Worm (Caenorhabditis elegans) whole organism, L4 larva: Measurements from ENCODE around the gene H01M10.2.

Experiments
- aha-1 ChIP-seq: fragments of 150-350 bp; peaks from one replicate; lab custom pipeline; 2014; ENCODE audit warnings: missing biosample characterization, missing genetic modification characterization
- arid-1 ChIP-seq: fragments of 200-800 bp; sonication (Bioruptor generic); conservative IDR thresholded peaks from 2 replicates; pipeline ENCODE4 v1.3.6; 2022; ENCODE audit warnings: missing genetic modification reagents, missing genetic modification characterization, missing compliant biosample characterization
- fkh-10 ChIP-seq: fragments of 150-350 bp; optimal IDR thresholded peaks from 2 replicates; lab custom pipeline; 2014; ENCODE audit warnings: missing biosample characterization, missing genetic modification reagents, missing genetic modification characterization
- hlh-11 ChIP-seq: fragments of 200-800 bp; sonication (Bioruptor generic); optimal IDR thresholded peaks from 2 replicates; lab custom pipeline; 2018; ENCODE audit warnings: mild to moderate bottlenecking, missing genetic modification characterization, missing compliant biosample characterization
- lin-15B ChIP-seq: fragments of 150-350 bp; sonication (generic microtip); optimal IDR thresholded peaks from 3 replicates; lab custom pipeline; 2014; ENCODE audit warnings: missing biosample characterization, missing genetic modification characterization
- mxl-2 ChIP-seq: fragments of 200-800 bp; sonication (Bioruptor generic); conservative IDR thresholded peaks from 2 replicates; pipeline ENCODE4 v1.3.6; 2022; ENCODE audit warnings: missing genetic modification reagents, missing genetic modification characterization, missing compliant biosample characterization

ce11 chrX:2572646-2573149, 12.9 kb downstream of the H01M10.2 start, which contains the start of the genes ccd-5 and F52H2.1:
- TF ChIP-seq arid-1 (GFP tag; lab: Robert Waterston, UW) (no peak), aha-1 (tag; lab: Kevin White, UChicago) (no peak), fkh-10 (GFP tag; lab: Kevin White, UChicago) (no peak), mxl-2 (GFP tag; lab: Robert Waterston, UW) (no peak), hlh-11 (tag; lab: Kevin White, UChicago) (no peak), lin-15B (no peak)
